Worm (Caenorhabditis elegans) whole organism, early embryonic: Measurements from ENCODE around the gene pes-4.
A peak's percentile ranks its signal among the peaks of the same experiment; 100 is the strongest.
"Not testable (repeated sequence)": the region's sequence is repeated elsewhere in the genome, so short reads cannot be mapped to it uniquely, and the experiment has no call there.

Experiments used
- B0310.2 ChIP-seq: sonication (generic microtip); optimal IDR thresholded peaks from 2 replicates; lab custom pipeline; 2016; ENCODE audit warnings: mild to moderate bottlenecking, missing genetic modification characterization, missing compliant biosample characterization
- F13C5.2 ChIP-seq: sonication (generic microtip); optimal IDR thresholded peaks from 2 replicates; lab custom pipeline; 2017; ENCODE audit warnings: mild to moderate bottlenecking, missing genetic modification characterization, inconsistent platforms, missing compliant biosample characterization
- aly-1 ChIP-seq: sonication (generic microtip); optimal IDR thresholded peaks from 2 replicates; lab custom pipeline; 2016; ENCODE audit warnings: missing genetic modification characterization, missing compliant biosample characterization
- ama-1 ChIP-seq: fragments of 150-350 bp; optimal IDR thresholded peaks from 2 replicates; lab custom pipeline; 2014
- flt-1 ChIP-seq: fragments of 200-800 bp; sonication (Bioruptor generic); IDR thresholded peaks from 2 replicates; pipeline ENCODE4 v1.3.6; 2022; ENCODE audit warnings: missing genetic modification characterization, missing compliant biosample characterization
- hmbx-1 ChIP-seq: sonication (generic microtip); optimal IDR thresholded peaks from 2 replicates; lab custom pipeline; 2016; ENCODE audit warnings: mild to moderate bottlenecking, missing genetic modification characterization, missing compliant biosample characterization
- hmg-4 ChIP-seq: fragments of 200-800 bp; sonication (Bioruptor generic); optimal IDR thresholded peaks from 2 replicates; lab custom pipeline; 2018; ENCODE audit warnings: mild to moderate bottlenecking, missing genetic modification characterization, missing compliant biosample characterization
- hnd-1 ChIP-seq: sonication (generic microtip); optimal IDR thresholded peaks from 2 replicates; lab custom pipeline; 2016; ENCODE audit warnings: missing genetic modification characterization, missing compliant biosample characterization
- pes-1 ChIP-seq: fragments of 200-800 bp; sonication (Bioruptor generic); IDR thresholded peaks from 2 replicates; pipeline ENCODE4 v1.3.6; 2022; ENCODE audit warnings: missing genetic modification reagents, missing genetic modification characterization, missing compliant biosample characterization
- scrt-1 ChIP-seq: fragments of 200-800 bp; sonication (Bioruptor generic); IDR thresholded peaks from 2 replicates; pipeline ENCODE4 v1.3.6; 2022; ENCODE audit warnings: missing genetic modification characterization, missing compliant biosample characterization
- sea-1 ChIP-seq: fragments of 200-800 bp; sonication (Bioruptor generic); conservative IDR thresholded peaks from 2 replicates; pipeline ENCODE4 v1.3.6; 2022; ENCODE audit warnings: missing genetic modification characterization, missing compliant biosample characterization
- tbx-11 ChIP-seq: fragments of 200-800 bp; sonication (Bioruptor generic); IDR thresholded peaks from 2 replicates; pipeline ENCODE4 v1.3.6; 2022; ENCODE audit warnings: missing genetic modification characterization, missing compliant biosample characterization
- tra-4 ChIP-seq: sonication (generic microtip); optimal IDR thresholded peaks from 2 replicates; lab custom pipeline; 2017; ENCODE audit warnings: missing genetic modification characterization, missing compliant biosample characterization

ce11 chrIII:1252412-1253207, 22.5 kb upstream of the pes-4 start:
- not testable (repeated sequence) for TF ChIP-seq tra-4 (tag; lab: Kevin White, UChicago); aly-1 (tag; lab: Kevin White, UChicago); scrt-1 (GFP tag; lab: Robert Waterston, UW); pes-1; ama-1 (lab: Kevin White, UChicago); hmbx-1 (tag; lab: Kevin White, UChicago); hmg-4 (GFP tag; lab: Kevin White, UChicago); flt-1 (GFP tag; lab: Robert Waterston, UW); hnd-1; sea-1; F13C5.2 (tag; lab: Kevin White, UChicago); B0310.2 (tag; lab: Kevin White, UChicago)
- TF ChIP-seq tbx-11 (GFP tag; lab: Robert Waterston, UW), result peak; percentile 59; the same call in 1 of the 2 replicates
